Worm (Caenorhabditis elegans) whole organism, mixed stage, embryonic: ENCODE data around the gene gap-1.

Source experiments
- M03D4.4 ChIP-seq: sonication (generic microtip); optimal IDR thresholded peaks from 2 replicates; lab custom pipeline; 2017; ENCODE audit warnings: mild to moderate bottlenecking, missing genetic modification characterization, missing compliant biosample characterization
- blmp-1 ChIP-seq: fragments of 150-350 bp; optimal IDR thresholded peaks from 2 replicates; lab custom pipeline; 2014; ENCODE audit warnings: missing biosample characterization, missing genetic modification characterization
- ceh-39 ChIP-seq: fragments of 150-350 bp; optimal IDR thresholded peaks from 2 replicates; lab custom pipeline; 2014; ENCODE audit warnings: missing biosample characterization, missing genetic modification characterization
- ceh-43 ChIP-seq: fragments of 200-800 bp; sonication (Bioruptor generic); optimal IDR thresholded peaks from 2 replicates; lab custom pipeline; 2018; ENCODE audit warnings: mild to moderate bottlenecking, missing genetic modification characterization, moderate library complexity, missing compliant biosample characterization
- ceh-83 ChIP-seq: fragments of 200-800 bp; sonication (Bioruptor generic); optimal IDR thresholded peaks from 2 replicates; lab custom pipeline; 2018; ENCODE audit warnings: mild to moderate bottlenecking, missing genetic modification characterization, missing compliant biosample characterization
- ces-1 ChIP-seq: fragments of 150-350 bp; optimal IDR thresholded peaks from 2 replicates; lab custom pipeline; 2014; ENCODE audit warnings: missing biosample characterization, missing genetic modification reagents, missing genetic modification characterization
- cnd-1 ChIP-seq: fragments of 200-800 bp; sonication (Bioruptor generic); optimal IDR thresholded peaks from 2 replicates; lab custom pipeline; 2018; ENCODE audit warnings: mild to moderate bottlenecking, missing genetic modification characterization, missing compliant biosample characterization
- drap-1 ChIP-seq: fragments of 200-800 bp; sonication (Bioruptor generic); optimal IDR thresholded peaks from 3 replicates; lab custom pipeline; 2018; ENCODE audit warnings: mild to moderate bottlenecking, missing genetic modification characterization, missing compliant biosample characterization
- elt-1 ChIP-seq: sonication (generic microtip); optimal IDR thresholded peaks from 2 replicates; lab custom pipeline; 2017; ENCODE audit warnings: missing genetic modification characterization, mild to moderate bottlenecking, missing compliant biosample characterization, antibody characterized with exemption, moderate library complexity, borderline replicate concordance; ENCODE audit not compliant: insufficient read depth
- elt-3 ChIP-seq: fragments of 150-350 bp; optimal IDR thresholded peaks from 2 replicates; lab custom pipeline; 2014; ENCODE audit warnings: missing biosample characterization, missing genetic modification characterization
- flh-1 ChIP-seq: fragments of 200-800 bp; sonication (Bioruptor generic); optimal IDR thresholded peaks from 2 replicates; lab custom pipeline; 2018; ENCODE audit warnings: mild to moderate bottlenecking, missing genetic modification characterization, moderate library complexity, missing compliant biosample characterization
- ham-2 ChIP-seq: fragments of 200-800 bp; sonication (Bioruptor generic); optimal IDR thresholded peaks from 2 replicates; lab custom pipeline; 2018; ENCODE audit warnings: mild to moderate bottlenecking, missing genetic modification characterization, missing compliant biosample characterization
- hlh-1 ChIP-seq: fragments of 150-350 bp; optimal IDR thresholded peaks from 2 replicates; lab custom pipeline; 2014; ENCODE audit warnings: missing biosample characterization, missing genetic modification reagents, missing genetic modification characterization
- lin-13 ChIP-seq: fragments of 150-350 bp; optimal IDR thresholded peaks from 2 replicates; lab custom pipeline; 2014; ENCODE audit warnings: missing biosample characterization, missing genetic modification characterization
- lin-32 ChIP-seq: fragments of 200-800 bp; sonication (Bioruptor generic); optimal IDR thresholded peaks from 2 replicates; lab custom pipeline; 2018; ENCODE audit warnings: mild to moderate bottlenecking, missing genetic modification characterization, missing compliant biosample characterization
- mab-5 ChIP-seq: fragments of 150-350 bp; optimal IDR thresholded peaks from 2 replicates; lab custom pipeline; 2014; ENCODE audit warnings: missing biosample characterization, missing genetic modification characterization
- mep-1 ChIP-seq: fragments of 150-350 bp; optimal IDR thresholded peaks from 2 replicates; lab custom pipeline; 2017; ENCODE audit warnings: missing biosample characterization, missing genetic modification reagents, missing genetic modification characterization, inconsistent platforms
- mls-2 ChIP-seq: sonication (generic microtip); optimal IDR thresholded peaks from 2 replicates; lab custom pipeline; 2016; ENCODE audit warnings: mild to moderate bottlenecking, missing genetic modification characterization, moderate library complexity, missing compliant biosample characterization
- nhr-12 ChIP-seq: fragments of 150-350 bp; optimal IDR thresholded peaks from 2 replicates; lab custom pipeline; 2014; ENCODE audit warnings: missing biosample characterization, missing genetic modification characterization
- nhr-2 ChIP-seq: fragments of 150-350 bp; optimal IDR thresholded peaks from 2 replicates; lab custom pipeline; 2014; ENCODE audit warnings: missing biosample characterization, missing genetic modification characterization
- nhr-237 ChIP-seq: fragments of 150-350 bp; optimal IDR thresholded peaks from 2 replicates; lab custom pipeline; 2014; ENCODE audit warnings: missing biosample characterization, missing genetic modification characterization
- nhr-28 ChIP-seq: fragments of 150-350 bp; optimal IDR thresholded peaks from 2 replicates; lab custom pipeline; 2014; ENCODE audit warnings: missing biosample characterization, missing genetic modification characterization
- nhr-76 ChIP-seq: sonication (generic microtip); optimal IDR thresholded peaks from 2 replicates; lab custom pipeline; 2017; ENCODE audit warnings: missing biosample characterization, missing genetic modification characterization
- pha-4 ChIP-seq: fragments of 150-350 bp; optimal IDR thresholded peaks from 2 replicates; lab custom pipeline; 2018; ENCODE audit warnings: missing biosample characterization, missing genetic modification reagents, missing genetic modification characterization
- sem-2 ChIP-seq: fragments of 200-800 bp; sonication (Bioruptor generic); optimal IDR thresholded peaks from 2 replicates; lab custom pipeline; 2018; ENCODE audit warnings: mild to moderate bottlenecking, missing genetic modification characterization, missing compliant biosample characterization
- snpc-4 ChIP-seq: fragments of 150-350 bp; optimal IDR thresholded peaks from 2 replicates; lab custom pipeline; 2014; ENCODE audit warnings: missing biosample characterization, missing genetic modification characterization
- sptf-1 ChIP-seq: sonication (generic microtip); optimal IDR thresholded peaks from 2 replicates; lab custom pipeline; 2017; ENCODE audit warnings: mild to moderate bottlenecking, missing genetic modification characterization, moderate library complexity, missing compliant biosample characterization
- tbx-8 ChIP-seq: fragments of 200-800 bp; sonication (Bioruptor generic); optimal IDR thresholded peaks from 2 replicates; lab custom pipeline; 2018; ENCODE audit warnings: mild to moderate bottlenecking, missing genetic modification characterization, moderate library complexity, missing compliant biosample characterization
- unc-120 ChIP-seq: sonication (generic microtip); optimal IDR thresholded peaks from 2 replicates; lab custom pipeline; 2017; ENCODE audit warnings: missing genetic modification characterization, missing compliant biosample characterization; ENCODE audit not compliant: poor library complexity, severe bottlenecking
- unc-62 ChIP-seq: fragments of 150-350 bp; optimal IDR thresholded peaks from 2 replicates; lab custom pipeline; 2014; ENCODE audit warnings: missing biosample characterization, missing genetic modification reagents, missing genetic modification characterization
- zip-8 ChIP-seq: fragments of 150-350 bp; optimal IDR thresholded peaks from 2 replicates; lab custom pipeline; 2014; ENCODE audit warnings: missing biosample characterization, missing genetic modification characterization
- ztf-11 ChIP-seq: fragments of 150-350 bp; optimal IDR thresholded peaks from 2 replicates; lab custom pipeline; 2014; ENCODE audit warnings: missing biosample characterization, missing genetic modification characterization

gap-1 gene

ce11 chrX:2191925-2192554, at the start of gene gap-1:
Gene gap-1 (plus strand): TSS chrX:2192504.
- no peak for TF ChIP-seq nhr-12 (tag; lab: Kevin White, UChicago)
- TF ChIP-seq nhr-2 (tag; lab: Kevin White, UChicago): no peak
- no peak for TF ChIP-seq sptf-1 (tag; lab: Kevin White, UChicago)
- TF ChIP-seq tbx-8 (GFP tag; lab: Kevin White, UChicago): no peak
- TF ChIP-seq nhr-76 (tag; lab: Kevin White, UChicago): no peak
- TF ChIP-seq ces-1 (GFP tag; lab: Kevin White, UChicago): no peak
- TF ChIP-seq flh-1 (GFP tag; lab: Kevin White, UChicago): no peak
- TF ChIP-seq drap-1 (GFP tag; lab: Kevin White, UChicago): no peak
- TF ChIP-seq snpc-4 (tag; lab: Kevin White, UChicago): no peak
- TF ChIP-seq, all 35 proteins: peak for 0

ce11 chrX:2144236-2144635, 48.1 kb upstream of the gap-1 start:
- TF ChIP-seq unc-120 (tag; lab: Kevin White, UChicago): no peak
- no peak for TF ChIP-seq unc-62
- TF ChIP-seq pha-4: no peak
- no peak for TF ChIP-seq lin-32 (GFP tag; lab: Kevin White, UChicago)
- TF ChIP-seq ceh-39 (tag; lab: Kevin White, UChicago): no peak
- no peak for TF ChIP-seq tbx-8 (GFP tag; lab: Kevin White, UChicago)
- TF ChIP-seq M03D4.4: no peak
- TF ChIP-seq zip-8 (tag; lab: Kevin White, UChicago): no peak
- TF ChIP-seq elt-1 (tag; lab: Kevin White, UChicago): no peak
- TF ChIP-seq blmp-1 (tag; lab: Kevin White, UChicago): no peak
- no peak for TF ChIP-seq ztf-11 (tag; lab: Kevin White, UChicago)
- TF ChIP-seq mab-5 (tag; lab: Kevin White, UChicago): no peak
- TF ChIP-seq elt-3 (tag; lab: Kevin White, UChicago): no peak
- no peak for TF ChIP-seq mep-1
- no peak for TF ChIP-seq nhr-76 (tag; lab: Kevin White, UChicago)
- no peak for TF ChIP-seq cnd-1 (tag; lab: Kevin White, UChicago)

ce11 chrX:2144875-2145274, 47.4 kb upstream of the gap-1 start:
- TF ChIP-seq mls-2 (tag; lab: Kevin White, UChicago) (no peak), zip-8 (tag; lab: Kevin White, UChicago) (no peak), blmp-1 (tag; lab: Kevin White, UChicago) (no peak), pha-4 (no peak), unc-120 (tag; lab: Kevin White, UChicago) (no peak), nhr-2 (tag; lab: Kevin White, UChicago) (no peak), drap-1 (GFP tag; lab: Kevin White, UChicago) (no peak), snpc-4 (tag; lab: Kevin White, UChicago) (no peak), flh-1 (GFP tag; lab: Kevin White, UChicago) (no peak), sem-2 (GFP tag; lab: Kevin White, UChicago) (no peak), ceh-39 (tag; lab: Kevin White, UChicago) (no peak), tbx-8 (GFP tag; lab: Kevin White, UChicago) (no peak), cnd-1 (tag; lab: Kevin White, UChicago) (no peak)

ce11 chrX:2145629-2146028, 46.7 kb upstream of the gap-1 start, which contains the start of gene dpy-3:
Gene dpy-3 (minus strand): TSS chrX:2145647.
- TF ChIP-seq nhr-28 (tag; lab: Kevin White, UChicago) (no peak), blmp-1 (tag; lab: Kevin White, UChicago) (peak; percentile 87), elt-1 (tag; lab: Kevin White, UChicago) (peak; percentile 95), ham-2 (GFP tag; lab: Kevin White, UChicago) (peak; percentile 35), elt-3 (tag; lab: Kevin White, UChicago) (peak; percentile 48)
- TF ChIP-seq, all 35 proteins: peak for 4

ce11 chrX:2150006-2150405, 42.3 kb upstream of the gap-1 start, which contains the start of gene npax-2:
Gene npax-2 (minus strand): TSS chrX:2150106.
- TF ChIP-seq mab-5 (tag; lab: Kevin White, UChicago) (no peak), drap-1 (GFP tag; lab: Kevin White, UChicago) (no peak), nhr-237 (no peak), zip-8 (tag; lab: Kevin White, UChicago) (no peak), sem-2 (GFP tag; lab: Kevin White, UChicago) (no peak), flh-1 (GFP tag; lab: Kevin White, UChicago) (no peak), lin-13 (tag; lab: Kevin White, UChicago) (no peak), pha-4 (no peak), ces-1 (GFP tag; lab: Kevin White, UChicago) (no peak), ham-2 (GFP tag; lab: Kevin White, UChicago) (no peak), hlh-1 (tag; lab: Kevin White, UChicago) (no peak), mls-2 (tag; lab: Kevin White, UChicago) (no peak), elt-1 (tag; lab: Kevin White, UChicago) (no peak), elt-3 (tag; lab: Kevin White, UChicago) (no peak), ceh-43 (no peak), nhr-2 (tag; lab: Kevin White, UChicago) (no peak), ceh-39 (tag; lab: Kevin White, UChicago) (no peak), mep-1 (no peak), ceh-83 (GFP tag; lab: Kevin White, UChicago) (no peak)
